Worm (Caenorhabditis elegans) whole organism, young adult: ENCODE measurements around the gene npax-1.

ENCODE experiments used
- B0261.1 ChIP-seq: sonication (generic microtip); optimal IDR thresholded peaks from 2 replicates; lab custom pipeline; 2016; ENCODE audit warnings: mild to moderate bottlenecking, missing genetic modification characterization, moderate library complexity, missing compliant biosample characterization
- B0336.3 ChIP-seq: fragments of 200-800 bp; sonication (Bioruptor generic); IDR thresholded peaks from 2 replicates; pipeline ENCODE4 v1.3.6; 2022; ENCODE audit warnings: missing genetic modification characterization, missing compliant biosample characterization
- C06A6.2 ChIP-seq: fragments of 200-800 bp; sonication (Bioruptor generic); conservative IDR thresholded peaks from 2 replicates; pipeline ENCODE4 v1.3.6; 2022; ENCODE audit warnings: missing genetic modification characterization, missing compliant biosample characterization
- F10E7.11 ChIP-seq: sonication (generic microtip); optimal IDR thresholded peaks from 2 replicates; lab custom pipeline; 2017; ENCODE audit warnings: mild to moderate bottlenecking, missing genetic modification characterization, moderate library complexity, missing compliant biosample characterization
- F22D6.2 ChIP-seq: sonication (generic microtip); optimal IDR thresholded peaks from 2 replicates; lab custom pipeline; 2016; ENCODE audit warnings: mild to moderate bottlenecking, missing genetic modification characterization, missing compliant biosample characterization
- F37B4.10 ChIP-seq: fragments of 200-800 bp; sonication (Bioruptor generic); IDR thresholded peaks from 2 replicates; pipeline ENCODE4 v1.3.6; 2022; ENCODE audit warnings: missing genetic modification characterization, missing compliant biosample characterization
- F57C9.4 ChIP-seq: sonication (generic microtip); optimal IDR thresholded peaks from 2 replicates; lab custom pipeline; 2017; ENCODE audit warnings: mild to moderate bottlenecking, missing genetic modification characterization, missing compliant biosample characterization
- K12H6.12 ChIP-seq: fragments of 200-800 bp; sonication (Bioruptor generic); optimal IDR thresholded peaks from 2 replicates; lab custom pipeline; 2018; ENCODE audit warnings: mild to moderate bottlenecking, missing genetic modification characterization, missing compliant biosample characterization
- ZK185.1 ChIP-seq: sonication (generic microtip); optimal IDR thresholded peaks from 2 replicates; lab custom pipeline; 2016; ENCODE audit warnings: mild to moderate bottlenecking, missing genetic modification characterization, missing compliant biosample characterization; ENCODE audit not compliant: poor library complexity, severe bottlenecking
- atf-7 ChIP-seq: sonication (generic microtip); optimal IDR thresholded peaks from 2 replicates; lab custom pipeline; 2017; ENCODE audit warnings: mild to moderate bottlenecking, missing genetic modification characterization, missing compliant biosample characterization
- athp-1 ChIP-seq: sonication (generic microtip); optimal IDR thresholded peaks from 2 replicates; lab custom pipeline; 2017; ENCODE audit warnings: mild to moderate bottlenecking, missing genetic modification characterization, missing compliant biosample characterization
- bed-2 ChIP-seq: fragments of 200-800 bp; sonication (Bioruptor generic); IDR thresholded peaks from 2 replicates; pipeline ENCODE4 v1.3.6; 2022; ENCODE audit warnings: missing genetic modification reagents, missing genetic modification characterization, missing compliant biosample characterization
- cebp-2 ChIP-seq: fragments of 200-800 bp; sonication (Bioruptor generic); IDR thresholded peaks from 2 replicates; pipeline ENCODE4 v1.3.6; 2022; ENCODE audit warnings: missing genetic modification characterization, missing compliant biosample characterization
- ceh-100 ChIP-seq: fragments of 200-800 bp; sonication (Bioruptor generic); IDR thresholded peaks from 2 replicates; pipeline ENCODE4 v1.3.6; 2022; ENCODE audit warnings: missing genetic modification reagents, missing genetic modification characterization, missing compliant biosample characterization
- ceh-27 ChIP-seq: fragments of 200-800 bp; sonication (Bioruptor generic); optimal IDR thresholded peaks from 2 replicates; lab custom pipeline; 2018; ENCODE audit warnings: mild to moderate bottlenecking, missing genetic modification characterization, moderate library complexity, missing compliant biosample characterization
- chd-7 ChIP-seq: sonication (generic microtip); optimal IDR thresholded peaks from 2 replicates; lab custom pipeline; 2016; ENCODE audit warnings: mild to moderate bottlenecking, missing genetic modification characterization, moderate library complexity, missing compliant biosample characterization
- die-1 ChIP-seq: sonication (generic microtip); optimal IDR thresholded peaks from 2 replicates; lab custom pipeline; 2016; ENCODE audit warnings: missing genotype, mild to moderate bottlenecking, missing genetic modification characterization, missing compliant biosample characterization
- dpff-1 ChIP-seq: sonication (generic microtip); optimal IDR thresholded peaks from 2 replicates; lab custom pipeline; 2017; ENCODE audit warnings: mild to moderate bottlenecking, missing genetic modification characterization, missing compliant biosample characterization
- egrh-3 ChIP-seq: fragments of 200-800 bp; sonication (Bioruptor generic); IDR thresholded peaks from 2 replicates; pipeline ENCODE4 v1.3.6; 2022; ENCODE audit warnings: missing genetic modification reagents, missing genetic modification characterization, missing compliant biosample characterization
- ets-4 ChIP-seq: fragments of 200-800 bp; sonication (Bioruptor generic); optimal IDR thresholded peaks from 2 replicates; lab custom pipeline; 2018; ENCODE audit warnings: mild to moderate bottlenecking, missing genetic modification characterization, missing compliant biosample characterization
- hmg-1.2 ChIP-seq: fragments of 200-800 bp; sonication (Bioruptor generic); IDR thresholded peaks from 2 replicates; pipeline ENCODE4 v1.3.6; 2022; ENCODE audit warnings: missing genetic modification reagents, missing genetic modification characterization, missing compliant biosample characterization
- let-607 ChIP-seq, 2 experiments: fragments of 200-800 bp in 1 of 2; sonication (Bioruptor generic) in 1 of 2; sonication (generic microtip) in 1 of 2; optimal IDR thresholded peaks; 2 replicates each; lab custom pipeline; 2016 to 2018; ENCODE audit warnings: mild to moderate bottlenecking in 2 of 2, missing compliant biosample characterization in 2 of 2, missing genetic modification characterization in 2 of 2, moderate library complexity in 2 of 2, missing genotype in 1 of 2
- lin-26 ChIP-seq: fragments of 200-800 bp; sonication (Bioruptor generic); IDR thresholded peaks from 2 replicates; pipeline ENCODE4 v1.3.6; 2022; ENCODE audit warnings: missing genetic modification reagents, missing genetic modification characterization, missing compliant biosample characterization
- lin-40 ChIP-seq: sonication (generic microtip); optimal IDR thresholded peaks from 2 replicates; lab custom pipeline; 2016; ENCODE audit warnings: missing genetic modification characterization, mild to moderate bottlenecking, missing compliant biosample characterization, missing genotype, missing genetic modification reagents
- madf-10 ChIP-seq: sonication (generic microtip); optimal IDR thresholded peaks from 2 replicates; lab custom pipeline; 2016; ENCODE audit warnings: mild to moderate bottlenecking, missing genetic modification characterization, missing compliant biosample characterization
- nfyb-1 ChIP-seq: fragments of 200-800 bp; sonication (Bioruptor generic); IDR thresholded peaks from 2 replicates; pipeline ENCODE4 v1.3.6; 2022; ENCODE audit warnings: missing genetic modification reagents, missing genetic modification characterization, missing compliant biosample characterization
- nhr-27 ChIP-seq: fragments of 200-800 bp; sonication (Bioruptor generic); optimal IDR thresholded peaks from 2 replicates; lab custom pipeline; 2018; ENCODE audit warnings: mild to moderate bottlenecking, missing genetic modification characterization, moderate library complexity, missing compliant biosample characterization
- pbrm-1 ChIP-seq: fragments of 200-800 bp; sonication (Bioruptor generic); IDR thresholded peaks from 2 replicates; pipeline ENCODE4 v1.3.6; 2022; ENCODE audit warnings: missing genetic modification reagents, missing genetic modification characterization, missing compliant biosample characterization
- pha-4 ChIP-seq: fragments of 150-350 bp; sonication (generic microtip); optimal IDR thresholded peaks from 2 replicates; lab custom pipeline; 2014; ENCODE audit warnings: missing biosample characterization, missing genetic modification reagents, missing genetic modification characterization
- rec-8 ChIP-seq, 2 experiments: sonication (generic microtip); optimal IDR thresholded peaks; 2 replicates each; lab custom pipeline; 2016; ENCODE audit warnings: mild to moderate bottlenecking in 2 of 2, missing genetic modification characterization in 2 of 2, missing genetic modification reagents in 2 of 2, missing genotype in 2 of 2, missing biosample characterization in 1 of 2, missing compliant biosample characterization in 1 of 2, moderate library complexity in 1 of 2
- rpc-1 ChIP-seq, 2 experiments: fragments of 150-350 bp in 1 of 2; sonication (generic microtip) in 1 of 2; optimal IDR thresholded peaks; 2 replicates each; lab custom pipeline; 2014 to 2018; ENCODE audit warnings: missing biosample characterization in 1 of 2, missing genetic modification characterization in 1 of 2, missing genetic modification reagents in 1 of 2, missing genotype in 1 of 2
- snpc-3.4 ChIP-seq: sonication (generic microtip); optimal IDR thresholded peaks from 2 replicates; lab custom pipeline; 2017; ENCODE audit warnings: missing genetic modification characterization, mild to moderate bottlenecking, missing compliant biosample characterization, antibody characterized with exemption, moderate library complexity, missing genotype, missing genetic modification reagents
- snpc-4 ChIP-seq, 5 experiments: fragments of 150-350 bp in 1 of 5; sonication (generic microtip) in 4 of 5; optimal IDR thresholded peaks; 2 replicates each; lab custom pipeline; 2014 to 2018; ENCODE audit warnings: missing genetic modification characterization in 5 of 5, missing biosample characterization in 3 of 5, antibody characterized with exemption in 2 of 5, mild to moderate bottlenecking in 2 of 5, missing compliant biosample characterization in 2 of 5, missing genotype in 2 of 5, moderate library complexity in 2 of 5, missing genetic modification reagents in 1 of 5
- somi-1 ChIP-seq: fragments of 200-800 bp; sonication (Bioruptor generic); optimal IDR thresholded peaks from 2 replicates; lab custom pipeline; 2018; ENCODE audit warnings: mild to moderate bottlenecking, missing genetic modification characterization, missing compliant biosample characterization
- unc-62 ChIP-seq: fragments of 150-350 bp; optimal IDR thresholded peaks from 2 replicates; lab custom pipeline; 2014; ENCODE audit warnings: missing biosample characterization, missing genetic modification reagents, missing genetic modification characterization
- zfh-2 ChIP-seq: fragments of 200-800 bp; sonication (Bioruptor generic); conservative IDR thresholded peaks from 2 replicates; pipeline ENCODE4 v1.3.6; 2022; ENCODE audit warnings: missing genetic modification reagents, missing genetic modification characterization, missing compliant biosample characterization
- zim-3 ChIP-seq: sonication (generic microtip); optimal IDR thresholded peaks from 2 replicates; lab custom pipeline; 2017; ENCODE audit warnings: mild to moderate bottlenecking, missing genetic modification characterization, moderate library complexity, missing compliant biosample characterization
- ztf-26 ChIP-seq: sonication (generic microtip); optimal IDR thresholded peaks from 2 replicates; lab custom pipeline; 2017; ENCODE audit warnings: missing genetic modification characterization, missing compliant biosample characterization
- ztf-28 ChIP-seq: fragments of 200-800 bp; sonication (Bioruptor generic); IDR thresholded peaks from 2 replicates; pipeline ENCODE4 v1.3.6; 2022; ENCODE audit warnings: missing genetic modification reagents, missing genetic modification characterization, missing compliant biosample characterization

npax-1 gene

ce11 chrII:7337469-7337893 lies 6.4 kb upstream of the npax-1 start (continued):
- TF ChIP-seq snpc-3.4 (tag; lab: Kevin White, UChicago) (no peak), nfyb-1 (GFP tag; lab: Robert Waterston, UW) (peak; percentile 64; the same call in 1 of the 2 replicates), F22D6.2 (tag; lab: Kevin White, UChicago) (peak; percentile 86), ztf-26 (tag; lab: Kevin White, UChicago) (peak; percentile 95), lin-26 (GFP tag; lab: Robert Waterston, UW) (peak; percentile 68; the same call in 1 of the 2 replicates), atf-7 (tag; lab: Kevin White, UChicago) (peak; percentile 86), madf-10 (tag; lab: Kevin White, UChicago) (peak; percentile 18), B0336.3 (GFP tag; lab: Robert Waterston, UW) (peak; percentile 88), ztf-28 (GFP tag; lab: Robert Waterston, UW) (no peak), nhr-27 (tag; lab: Kevin White, UChicago) (no peak), unc-62 (GFP tag; lab: Kevin White, UChicago) (peak; percentile 49), K12H6.12 (tag; lab: Kevin White, UChicago) (peak; percentile 74), let-607 (tag; optimal IDR thresholded peaks at IDR 0.05; lab: Kevin White, UChicago) (peak; percentile 42 to 60), rpc-1 (optimal IDR thresholded peaks at IDR 0.05; lab: Kevin White, UChicago) (no peak), rpc-1 (tag; optimal IDR thresholded peaks at IDR 0.05; lab: Kevin White, UChicago) (no peak), chd-7 (tag; lab: Kevin White, UChicago) (peak; percentile 82), pbrm-1 (GFP tag; lab: Robert Waterston, UW) (peak; percentile 49; the same call in 1 of the 2 replicates), cebp-2 (GFP tag; lab: Robert Waterston, UW) (no peak), C06A6.2 (GFP tag; lab: Robert Waterston, UW) (peak; percentile 76), F10E7.11 (tag; lab: Kevin White, UChicago) (no peak), snpc-4 (GFP tag; optimal IDR thresholded peaks at IDR 0.05; lab: Kevin White, UChicago) (no peak), snpc-4 (tag; optimal IDR thresholded peaks at IDR 0.05; lab: Kevin White, UChicago) (peak in 2 of 4 experiments; percentile 9 to 61)

DNA sequence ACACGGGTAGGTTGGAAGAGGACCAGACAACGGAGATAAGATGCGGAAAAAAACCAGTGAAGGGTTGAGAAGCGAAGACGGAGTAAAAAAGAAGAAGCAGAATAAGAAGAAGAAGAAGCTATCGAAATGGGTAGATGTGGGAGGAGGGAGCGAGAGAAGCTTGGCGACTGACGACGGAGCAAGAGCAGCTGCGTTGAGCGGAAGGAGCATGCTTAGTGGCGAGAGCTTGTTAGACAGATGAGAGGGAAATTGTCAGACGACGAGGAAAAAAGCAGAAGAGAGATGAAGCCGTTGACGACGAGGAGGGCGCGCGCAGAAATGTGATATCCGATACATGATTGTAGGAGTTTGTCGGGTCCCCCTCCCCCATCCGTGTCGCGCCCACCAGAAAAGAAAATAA lies 4.1 kb downstream of the npax-1 start:
- TF ChIP-seq zfh-2 (GFP tag; lab: Robert Waterston, UW): peak; percentile 90
- TF ChIP-seq zim-3: peak; percentile 18
- peak; percentile 59 for TF ChIP-seq K12H6.12 (tag; lab: Kevin White, UChicago)
- peak; percentile 48 for TF ChIP-seq lin-40 (tag; lab: Kevin White, UChicago)
- TF ChIP-seq dpff-1 (tag; lab: Kevin White, UChicago): no peak
- TF ChIP-seq egrh-3: 0 out of 2 replicates have a peak, but pooled peaks have one; percentile 48
- TF ChIP-seq hmg-1.2: 0 out of 2 replicates have a peak, but pooled peaks have one; percentile 12
- TF ChIP-seq ceh-27 (GFP tag; lab: Kevin White, UChicago): peak; percentile 1
- TF ChIP-seq bed-2: 0 out of 2 replicates have a peak, but pooled peaks have one; percentile 20
- TF ChIP-seq die-1: no peak

DNA sequence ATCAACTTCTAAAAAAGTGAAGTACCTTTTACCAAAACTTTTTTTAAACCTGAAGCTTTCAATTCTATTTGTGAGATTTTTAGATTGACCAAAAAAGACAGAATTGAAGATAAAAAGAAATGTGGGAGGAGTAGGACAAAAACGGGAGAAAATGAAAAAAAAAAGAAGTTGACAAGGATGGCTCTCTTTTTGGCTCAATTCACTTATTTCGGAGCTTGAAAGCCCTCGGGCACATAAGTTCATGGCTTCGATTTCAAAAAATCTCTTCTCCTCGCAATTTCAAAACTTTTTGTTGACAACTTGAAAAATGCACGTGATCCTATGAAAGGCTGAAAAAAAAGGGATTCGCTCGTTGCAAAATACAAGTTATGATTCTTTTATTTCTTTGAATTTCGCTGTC lies 4.9 kb downstream of the npax-1 start:
- TF ChIP-seq athp-1 (tag; lab: Kevin White, UChicago) (no peak), somi-1 (GFP tag; lab: Kevin White, UChicago) (no peak), B0261.1 (tag; lab: Kevin White, UChicago) (no peak), ceh-100 (GFP tag; lab: Robert Waterston, UW) (no peak)

- TF ChIP-seq ceh-27 (GFP tag; lab: Kevin White, UChicago) (peak; percentile 5), nfyb-1 (GFP tag; lab: Robert Waterston, UW) (peak; percentile 32; the same call in 1 of the 2 replicates), rec-8 (tag; optimal IDR thresholded peaks at IDR 0.05; lab: Kevin White, UChicago) (no peak), ets-4 (GFP tag; lab: Kevin White, UChicago) (no peak), pha-4 (tag; lab: Kevin White, UChicago) (no peak), F57C9.4 (tag; lab: Kevin White, UChicago) (no peak), K12H6.12 (tag; lab: Kevin White, UChicago) (peak; percentile 79), ZK185.1 (tag; lab: Kevin White, UChicago) (peak; percentile 16), lin-40 (tag; lab: Kevin White, UChicago) (no peak), somi-1 (GFP tag; lab: Kevin White, UChicago) (peak; percentile 51), atf-7 (tag; lab: Kevin White, UChicago) (peak; percentile 62), F37B4.10 (GFP tag; lab: Robert Waterston, UW) (no peak)
Measured at ce11 chrII:7325063-7325480, 6.1 kb downstream of the npax-1 start.
